Fruit fly (Drosophila melanogaster) whole organism, embryonic: ENCODE measurements around the gene Coa8.

ENCODE experiments used
- Bteb2 ChIP-seq: fragments of 200-800 bp; sonication (Bioruptor generic); optimal IDR thresholded peaks from 2 replicates; lab custom pipeline; 2016; ENCODE audit warnings: missing biosample characterization, missing genetic modification characterization
- CG11504 ChIP-seq: fragments of 200-800 bp; sonication (Bioruptor generic); optimal IDR thresholded peaks from 3 replicates; lab custom pipeline; 2019; ENCODE audit warnings: missing biosample characterization, mild to moderate bottlenecking, missing genetic modification characterization, moderate library complexity
- CG14860 ChIP-seq: fragments of 200-800 bp; sonication (Bioruptor generic); IDR thresholded peaks from 3 replicates; pipeline ENCODE4 v1.3.6; 2022; ENCODE audit warnings: missing biosample characterization, missing genetic modification characterization; ENCODE audit not compliant: partially characterized antibody
- CG1529 ChIP-seq: fragments of 200-800 bp; sonication (Bioruptor generic); optimal IDR thresholded peaks from 3 replicates; lab custom pipeline; 2018; ENCODE audit warnings: missing biosample characterization, missing genetic modification characterization
- CG15514 ChIP-seq: fragments of 200-800 bp; sonication (Bioruptor generic); optimal IDR thresholded peaks from 3 replicates; lab custom pipeline; 2017; ENCODE audit warnings: missing biosample characterization, missing genetic modification characterization, mild to moderate bottlenecking, moderate library complexity, missing genetic modification reagents
- CG15601 ChIP-seq: fragments of 200-800 bp; sonication (Bioruptor generic); optimal IDR thresholded peaks from 3 replicates; lab custom pipeline; 2019; ENCODE audit warnings: missing biosample characterization, mild to moderate bottlenecking, missing genetic modification characterization, moderate library complexity
- CG15696 ChIP-seq: fragments of 200-800 bp; sonication (Bioruptor generic); optimal IDR thresholded peaks from 2 replicates; lab custom pipeline; 2019; ENCODE audit warnings: missing biosample characterization, mild to moderate bottlenecking, missing genetic modification characterization, moderate library complexity
- CG17328 ChIP-seq: fragments of 200-800 bp; sonication (Bioruptor generic); IDR thresholded peaks from 2 replicates; pipeline ENCODE4 v1.3.6; 2022; ENCODE audit warnings: missing biosample characterization, missing genetic modification characterization
- CG17385 ChIP-seq: fragments of 200-800 bp; sonication (Bioruptor generic); optimal IDR thresholded peaks from 3 replicates; lab custom pipeline; 2018; ENCODE audit warnings: missing biosample characterization, mild to moderate bottlenecking, missing genetic modification characterization
- CG18262 ChIP-seq: fragments of 200-800 bp; optimal IDR thresholded peaks from 3 replicates; lab custom pipeline; 2019; ENCODE audit warnings: missing biosample characterization, mild to moderate bottlenecking, missing genetic modification characterization, moderate library complexity
- CG18599 ChIP-seq: fragments of 200-800 bp; sonication (Bioruptor generic); optimal IDR thresholded peaks from 3 replicates; lab custom pipeline; 2017; ENCODE audit warnings: missing biosample characterization, missing genetic modification characterization, mild to moderate bottlenecking, moderate library complexity, missing genetic modification reagents
- CG30403 ChIP-seq: fragments of 200-800 bp; sonication (Bioruptor generic); optimal IDR thresholded peaks from 3 replicates; lab custom pipeline; 2016; ENCODE audit warnings: missing biosample characterization, missing genetic modification characterization
- CG32532 ChIP-seq: fragments of 200-800 bp; sonication (Bioruptor generic); IDR thresholded peaks from 2 replicates; pipeline ENCODE4 v1.3.6; 2022; ENCODE audit warnings: missing biosample characterization, missing genetic modification characterization
- CG32767 ChIP-seq: fragments of 200-800 bp; sonication (Bioruptor generic); IDR thresholded peaks from 2 replicates; pipeline ENCODE4 v1.3.6; 2022; ENCODE audit warnings: missing biosample characterization, missing genetic modification characterization
- CG33213 ChIP-seq: fragments of 200-800 bp; sonication (Bioruptor generic); optimal IDR thresholded peaks from 3 replicates; lab custom pipeline; 2016; ENCODE audit warnings: missing biosample characterization, missing genetic modification characterization
- CG3847 ChIP-seq: fragments of 200-800 bp; sonication (Bioruptor generic); IDR thresholded peaks from 2 replicates; pipeline ENCODE4 v1.3.6; 2022; ENCODE audit warnings: missing biosample characterization, missing genetic modification characterization
- CG42726 ChIP-seq: fragments of 200-800 bp; sonication (Bioruptor generic); IDR thresholded peaks from 2 replicates; pipeline ENCODE4 v1.3.6; 2022; ENCODE audit warnings: missing biosample characterization, missing genetic modification characterization; ENCODE audit not compliant: partially characterized antibody
- CG4707 ChIP-seq: fragments of 200-800 bp; sonication (Bioruptor generic); optimal IDR thresholded peaks from 2 replicates; lab custom pipeline; 2018; ENCODE audit warnings: missing biosample characterization, mild to moderate bottlenecking, missing genetic modification characterization, moderate library complexity
- CG8924 ChIP-seq: fragments of 200-800 bp; optimal IDR thresholded peaks from 3 replicates; lab custom pipeline; 2019; ENCODE audit warnings: missing biosample characterization, mild to moderate bottlenecking, missing genetic modification characterization, moderate library complexity
- Gug ChIP-seq: fragments of 200-800 bp; sonication (Bioruptor generic); IDR thresholded peaks from 4 replicates; pipeline ENCODE4 v1.3.6; 2022; ENCODE audit warnings: missing biosample characterization, missing genetic modification characterization
- HLH4C ChIP-seq: fragments of 200-800 bp; sonication (Bioruptor generic); IDR thresholded peaks from 3 replicates; pipeline ENCODE4 v1.3.6; 2022; ENCODE audit warnings: missing biosample characterization, missing genetic modification characterization; ENCODE audit not compliant: partially characterized antibody
- HLHmδ ChIP-seq: fragments of 200-800 bp; sonication (Bioruptor generic); optimal IDR thresholded peaks from 2 replicates; lab custom pipeline; 2018; ENCODE audit warnings: missing biosample characterization, mild to moderate bottlenecking, missing genetic modification characterization, moderate library complexity
- Hr3 ChIP-seq: fragments of 200-800 bp; sonication (Bioruptor generic); optimal IDR thresholded peaks from 3 replicates; lab custom pipeline; 2016; ENCODE audit warnings: missing biosample characterization, missing genetic modification characterization
- NK7.1 ChIP-seq: fragments of 200-800 bp; sonication (Bioruptor generic); optimal IDR thresholded peaks from 3 replicates; lab custom pipeline; 2016; ENCODE audit warnings: missing biosample characterization, missing genetic modification characterization
- Nf-YB ChIP-seq: fragments of 200-800 bp; sonication (Bioruptor generic); optimal IDR thresholded peaks from 3 replicates; lab custom pipeline; 2019; ENCODE audit warnings: missing biosample characterization, mild to moderate bottlenecking, missing genetic modification characterization, moderate library complexity
- Nf-YC ChIP-seq: fragments of 200-800 bp; optimal IDR thresholded peaks from 3 replicates; lab custom pipeline; 2019; ENCODE audit warnings: missing biosample characterization, mild to moderate bottlenecking, missing genetic modification characterization, moderate library complexity
- Pdp1 ChIP-seq, 2 experiments: fragments of 200-800 bp; sonication (Bioruptor generic); optimal IDR thresholded peaks; 3 replicates each; lab custom pipeline; 2016; ENCODE audit warnings: missing biosample characterization in 2 of 2, missing genetic modification characterization in 2 of 2, mild to moderate bottlenecking in 1 of 2, moderate library complexity in 1 of 2
- Rx ChIP-seq: fragments of 200-800 bp; sonication (Bioruptor generic); IDR thresholded peaks from 2 replicates; pipeline ENCODE4 v1.3.6; 2022; ENCODE audit warnings: missing biosample characterization, missing genetic modification characterization
- Scr ChIP-seq: fragments of 200-800 bp; sonication (Bioruptor generic); IDR thresholded peaks from 2 replicates; pipeline ENCODE4 v1.3.6; 2022; ENCODE audit warnings: missing biosample characterization, missing genetic modification characterization; ENCODE audit not compliant: partially characterized antibody
- Sin3A ChIP-seq: fragments of >200 bp; optimal IDR thresholded peaks from 2 replicates; lab custom pipeline; 2018
- Sox100B ChIP-seq: fragments of 200-800 bp; sonication (Bioruptor generic); optimal IDR thresholded peaks from 3 replicates; lab custom pipeline; 2018; ENCODE audit warnings: missing biosample characterization, mild to moderate bottlenecking, missing genetic modification characterization
- ci ChIP-seq: fragments of 200-800 bp; sonication (Bioruptor generic); IDR thresholded peaks from 3 replicates; pipeline ENCODE4 v1.3.6; 2022; ENCODE audit warnings: missing biosample characterization, missing genetic modification characterization
- dm ChIP-seq: fragments of 200-800 bp; sonication (Bioruptor generic); optimal IDR thresholded peaks from 3 replicates; lab custom pipeline; 2016; ENCODE audit warnings: missing biosample characterization, missing genetic modification characterization
- ems ChIP-seq: fragments of 200-800 bp; sonication (Bioruptor generic); optimal IDR thresholded peaks from 3 replicates; lab custom pipeline; 2016; ENCODE audit warnings: missing biosample characterization, missing genetic modification characterization
- en ChIP-seq: fragments of 200-800 bp; sonication (Bioruptor generic); optimal IDR thresholded peaks from 2 replicates; lab custom pipeline; 2016; ENCODE audit warnings: missing biosample characterization, missing genetic modification characterization
- eyg ChIP-seq: fragments of 200-800 bp; sonication (Bioruptor generic); optimal IDR thresholded peaks from 3 replicates; lab custom pipeline; 2016; ENCODE audit warnings: missing biosample characterization, missing genetic modification characterization
- gce ChIP-seq: fragments of 200-800 bp; sonication (Bioruptor generic); IDR thresholded peaks from 3 replicates; pipeline ENCODE4 v1.3.6; 2022; ENCODE audit warnings: missing biosample characterization, missing genetic modification characterization
- gcm ChIP-seq: fragments of 200-800 bp; sonication (Bioruptor generic); optimal IDR thresholded peaks from 2 replicates; lab custom pipeline; 2019; ENCODE audit warnings: missing biosample characterization, mild to moderate bottlenecking, missing genetic modification characterization, moderate library complexity
- grn ChIP-seq: fragments of 200-800 bp; sonication (Bioruptor generic); optimal IDR thresholded peaks from 3 replicates; lab custom pipeline; 2017; ENCODE audit warnings: missing biosample characterization, missing genetic modification characterization
- gsb-n ChIP-seq: fragments of 200-800 bp; sonication (Bioruptor generic); optimal IDR thresholded peaks from 3 replicates; lab custom pipeline; 2018; ENCODE audit warnings: missing biosample characterization, mild to moderate bottlenecking, missing genetic modification characterization
- gt ChIP-seq: fragments of 200-800 bp; sonication (Bioruptor generic); IDR thresholded peaks from 2 replicates; pipeline ENCODE4 v1.3.6; 2022; ENCODE audit warnings: missing biosample characterization, missing genetic modification characterization
- h ChIP-seq: fragments of >200 bp; optimal IDR thresholded peaks from 2 replicates; lab custom pipeline; 2017
- hbn ChIP-seq: fragments of 200-800 bp; sonication (Bioruptor generic); IDR thresholded peaks from 2 replicates; pipeline ENCODE4 v1.3.6; 2022; ENCODE audit warnings: missing biosample characterization, missing genetic modification characterization; ENCODE audit not compliant: partially characterized antibody
- ind ChIP-seq: fragments of 200-800 bp; sonication (Bioruptor generic); optimal IDR thresholded peaks from 3 replicates; lab custom pipeline; 2016; ENCODE audit warnings: missing biosample characterization, missing genetic modification characterization
- insv ChIP-seq, 2 experiments: fragments of 200-800 bp; sonication (Bioruptor generic); optimal IDR thresholded peaks; 3 replicates each; lab custom pipeline; 2016 to 2018; ENCODE audit warnings: missing biosample characterization in 2 of 2, missing genetic modification characterization in 2 of 2
- maf-S ChIP-seq: fragments of 200-800 bp; sonication (Bioruptor generic); optimal IDR thresholded peaks from 2 replicates; lab custom pipeline; 2016; ENCODE audit warnings: missing biosample characterization, missing genetic modification characterization
- row ChIP-seq: fragments of 200-800 bp; sonication (Bioruptor generic); IDR thresholded peaks from 3 replicates; pipeline ENCODE4 v1.3.6; 2022; ENCODE audit warnings: missing biosample characterization, missing genetic modification characterization
- run ChIP-seq: fragments of 200-800 bp; sonication (Bioruptor generic); optimal IDR thresholded peaks from 3 replicates; lab custom pipeline; 2018; ENCODE audit warnings: missing biosample characterization, mild to moderate bottlenecking, missing genetic modification characterization
- stwl ChIP-seq: fragments of 200-800 bp; sonication (Bioruptor generic); optimal IDR thresholded peaks from 3 replicates; lab custom pipeline; 2018; ENCODE audit warnings: missing biosample characterization, mild to moderate bottlenecking, missing genetic modification characterization, moderate library complexity
- trem ChIP-seq: fragments of 200-800 bp; optimal IDR thresholded peaks from 3 replicates; lab custom pipeline; 2019; ENCODE audit warnings: missing biosample characterization, mild to moderate bottlenecking, missing genetic modification characterization, moderate library complexity
- zf30C ChIP-seq: fragments of 200-800 bp; sonication (Bioruptor generic); optimal IDR thresholded peaks from 3 replicates; lab custom pipeline; 2018; ENCODE audit warnings: missing biosample characterization, mild to moderate bottlenecking, missing genetic modification characterization

The Coa8 gene

dm6 chrX:1880139-1880556 is at the start of gene Coa8 (continued):
- no peak for TF ChIP-seq CG4707 (GFP tag; lab: Kevin White, UChicago)
- TF ChIP-seq Nf-YC (tag; lab: Kevin White, UChicago), result peak; percentile 31
- peak; percentile 14; the same call in 1 of the 2 replicates for TF ChIP-seq Rx
- no peak for TF ChIP-seq CG1529 (GFP tag; lab: Kevin White, UChicago)
- TF ChIP-seq ci, result 0 out of 3 replicates have a peak, but pooled peaks have one; percentile 18
- TF ChIP-seq CG30403 (GFP tag; lab: Kevin White, UChicago), result peak; percentile 23
- no peak for TF ChIP-seq NK7.1 (GFP tag; lab: Kevin White, UChicago)
- no peak for TF ChIP-seq CG33213 (GFP tag; lab: Kevin White, UChicago)
- 0 out of 2 replicates have a peak, but pooled peaks have one; percentile 15 for TF ChIP-seq CG17328 (GFP tag; lab: Robert Waterston, UW)
- TF ChIP-seq CG32532 (GFP tag; lab: Robert Waterston, UW), result peak; percentile 71; the same call in 1 of the 2 replicates
- TF ChIP-seq Sin3A (lab: Kevin White, UChicago), result peak; percentile 39
- TF ChIP-seq CG18262 (tag; lab: Kevin White, UChicago), result no peak
- peak; percentile 19 for TF ChIP-seq ems
- no peak for TF ChIP-seq HLHmδ (GFP tag; lab: Kevin White, UChicago)
- no peak for TF ChIP-seq CG32767
- TF ChIP-seq trem (tag; lab: Kevin White, UChicago), result peak; percentile 7
- TF ChIP-seq insv (GFP tag; optimal IDR thresholded peaks at IDR 0.05; lab: Kevin White, UChicago), result peak in 1 of 2 experiments; percentile 25
- no peak for TF ChIP-seq gsb-n (tag; lab: Kevin White, UChicago)
- TF ChIP-seq Nf-YB, result peak; percentile 4
- TF ChIP-seq CG17385 (GFP tag; lab: Kevin White, UChicago), result peak; percentile 31
- TF ChIP-seq CG15601, result no peak
- no peak for TF ChIP-seq gcm
- peak; percentile 37 for TF ChIP-seq hbn (GFP tag; lab: Robert Waterston, UW)
- no peak for TF ChIP-seq Sox100B (GFP tag; lab: Kevin White, UChicago)
- no peak for TF ChIP-seq en (GFP tag; lab: Kevin White, UChicago)
- no peak for TF ChIP-seq gt
- TF ChIP-seq eyg (GFP tag; lab: Kevin White, UChicago), result no peak
- TF ChIP-seq CG18599 (GFP tag; lab: Kevin White, UChicago), result peak; percentile 56
- TF ChIP-seq HLH4C (GFP tag; lab: Robert Waterston, UW), result peak; percentile 42; the same call in 1 of the 3 replicates
- TF ChIP-seq CG14860, result peak; percentile 44; the same call in 2 of the 3 replicates
- peak; percentile 49 to 75 for TF ChIP-seq Pdp1 (GFP tag; optimal IDR thresholded peaks at IDR 0.05; lab: Kevin White, UChicago)
- no peak for TF ChIP-seq grn (GFP tag; lab: Kevin White, UChicago)
- no peak for TF ChIP-seq gce
- peak; percentile 56 for TF ChIP-seq ind (GFP tag; lab: Kevin White, UChicago)
- TF ChIP-seq Hr3 (GFP tag; lab: Kevin White, UChicago), result no peak
- no peak for TF ChIP-seq dm (GFP tag; lab: Kevin White, UChicago)
- peak; percentile 53 for TF ChIP-seq CG15514 (GFP tag; lab: Kevin White, UChicago)
- TF ChIP-seq stwl (tag; lab: Kevin White, UChicago), result no peak
- no peak for TF ChIP-seq CG42726
- peak; percentile 15 for TF ChIP-seq maf-S (GFP tag; lab: Kevin White, UChicago)
- TF ChIP-seq CG11504 (tag; lab: Kevin White, UChicago), result no peak
- peak; percentile 7 for TF ChIP-seq CG8924 (tag; lab: Kevin White, UChicago)
- TF ChIP-seq run (tag; lab: Kevin White, UChicago), result no peak
- TF ChIP-seq row (GFP tag; lab: Robert Waterston, UW), result peak; percentile 83
- TF ChIP-seq zf30C (GFP tag; lab: Kevin White, UChicago), result no peak
- peak; percentile 37; the same call in 2 of the 4 replicates for TF ChIP-seq Gug (GFP tag; lab: Robert Waterston, UW)
- TF ChIP-seq CG15696, result peak; percentile 29
- TF ChIP-seq h (lab: Kevin White, UChicago), result no peak
- peak; percentile 44 for TF ChIP-seq CG3847 (GFP tag; lab: Robert Waterston, UW)
- peak; percentile 2 for TF ChIP-seq Bteb2
- TF ChIP-seq Scr, result peak; percentile 11
